Worm (Caenorhabditis elegans) whole organism, early embryonic: ENCODE data around the gene chhy-1.
A peak's percentile ranks its signal among the peaks of the same experiment; 100 is the strongest.

Experiments
- B0310.2 ChIP-seq: sonication (generic microtip); optimal IDR thresholded peaks from 2 replicates; lab custom pipeline; 2016; ENCODE audit warnings: mild to moderate bottlenecking, missing genetic modification characterization, missing compliant biosample characterization
- F13C5.2 ChIP-seq: sonication (generic microtip); optimal IDR thresholded peaks from 2 replicates; lab custom pipeline; 2017; ENCODE audit warnings: mild to moderate bottlenecking, missing genetic modification characterization, inconsistent platforms, missing compliant biosample characterization
- aly-1 ChIP-seq: sonication (generic microtip); optimal IDR thresholded peaks from 2 replicates; lab custom pipeline; 2016; ENCODE audit warnings: missing genetic modification characterization, missing compliant biosample characterization
- ama-1 ChIP-seq: fragments of 150-350 bp; optimal IDR thresholded peaks from 2 replicates; lab custom pipeline; 2014
- ceh-13 ChIP-seq: fragments of 200-800 bp; sonication (Bioruptor generic); optimal IDR thresholded peaks from 2 replicates; lab custom pipeline; 2018; ENCODE audit warnings: mild to moderate bottlenecking, missing genetic modification characterization, missing compliant biosample characterization
- ceh-36 ChIP-seq: sonication (generic microtip); optimal IDR thresholded peaks from 2 replicates; lab custom pipeline; 2016; ENCODE audit warnings: missing genetic modification characterization, inconsistent platforms, missing compliant biosample characterization
- ets-7 ChIP-seq: sonication (generic microtip); optimal IDR thresholded peaks from 2 replicates; lab custom pipeline; 2016; ENCODE audit warnings: missing genotype, missing genetic modification characterization, missing compliant biosample characterization
- flt-1 ChIP-seq: fragments of 200-800 bp; sonication (Bioruptor generic); IDR thresholded peaks from 2 replicates; pipeline ENCODE4 v1.3.6; 2022; ENCODE audit warnings: missing genetic modification characterization, missing compliant biosample characterization
- hmbx-1 ChIP-seq: sonication (generic microtip); optimal IDR thresholded peaks from 2 replicates; lab custom pipeline; 2016; ENCODE audit warnings: mild to moderate bottlenecking, missing genetic modification characterization, missing compliant biosample characterization
- hmg-4 ChIP-seq: fragments of 200-800 bp; sonication (Bioruptor generic); optimal IDR thresholded peaks from 2 replicates; lab custom pipeline; 2018; ENCODE audit warnings: mild to moderate bottlenecking, missing genetic modification characterization, missing compliant biosample characterization
- hnd-1 ChIP-seq: sonication (generic microtip); optimal IDR thresholded peaks from 2 replicates; lab custom pipeline; 2016; ENCODE audit warnings: missing genetic modification characterization, missing compliant biosample characterization
- pes-1 ChIP-seq: fragments of 200-800 bp; sonication (Bioruptor generic); IDR thresholded peaks from 2 replicates; pipeline ENCODE4 v1.3.6; 2022; ENCODE audit warnings: missing genetic modification reagents, missing genetic modification characterization, missing compliant biosample characterization
- scrt-1 ChIP-seq: fragments of 200-800 bp; sonication (Bioruptor generic); IDR thresholded peaks from 2 replicates; pipeline ENCODE4 v1.3.6; 2022; ENCODE audit warnings: missing genetic modification characterization, missing compliant biosample characterization
- sea-1 ChIP-seq: fragments of 200-800 bp; sonication (Bioruptor generic); conservative IDR thresholded peaks from 2 replicates; pipeline ENCODE4 v1.3.6; 2022; ENCODE audit warnings: missing genetic modification characterization, missing compliant biosample characterization
- tbx-11 ChIP-seq: fragments of 200-800 bp; sonication (Bioruptor generic); IDR thresholded peaks from 2 replicates; pipeline ENCODE4 v1.3.6; 2022; ENCODE audit warnings: missing genetic modification characterization, missing compliant biosample characterization
- tbx-37 ChIP-seq: fragments of 200-800 bp; sonication (Bioruptor generic); conservative IDR thresholded peaks from 2 replicates; pipeline ENCODE4 v1.3.6; 2022; ENCODE audit warnings: missing genetic modification reagents, missing genetic modification characterization, missing compliant biosample characterization
- tra-4 ChIP-seq: sonication (generic microtip); optimal IDR thresholded peaks from 2 replicates; lab custom pipeline; 2017; ENCODE audit warnings: missing genetic modification characterization, missing compliant biosample characterization

chhy-1 gene

DNA sequence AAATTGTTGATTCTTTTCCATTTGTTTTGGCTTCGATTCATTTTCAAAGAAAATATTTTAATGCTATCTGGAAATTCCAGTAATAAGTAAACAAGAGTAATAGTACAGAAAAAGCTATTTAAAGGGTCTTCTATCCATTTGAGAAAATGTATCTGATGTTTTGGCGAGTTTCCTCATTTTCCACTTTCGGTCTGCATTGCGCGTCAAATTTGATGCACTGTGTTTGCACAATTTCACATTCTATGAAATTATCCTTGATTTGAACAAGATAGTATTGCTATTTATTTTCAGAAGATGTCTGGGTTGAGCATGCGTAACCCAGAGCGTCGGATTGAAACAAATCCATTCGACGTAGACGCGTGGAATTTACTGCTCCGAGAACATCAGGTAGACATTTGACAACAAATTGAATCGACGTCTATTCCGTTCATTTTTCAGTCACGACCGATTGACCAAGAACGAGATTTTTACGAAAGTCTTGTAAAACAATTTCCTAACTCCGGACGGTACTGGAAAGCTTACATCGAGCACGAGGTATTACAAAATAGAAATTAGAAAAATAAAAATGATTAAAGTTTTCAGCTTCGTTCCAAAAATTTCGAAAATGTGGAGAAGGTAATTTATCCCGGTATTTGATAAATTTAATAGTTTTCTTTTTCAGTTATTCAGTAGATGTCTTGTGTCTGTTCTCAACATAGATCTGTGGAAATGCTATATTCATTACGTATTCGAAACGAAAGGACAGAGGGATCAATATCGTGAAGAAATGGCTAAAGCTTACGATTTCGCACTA, 13.7 kb downstream of the chhy-1 start, which contains the start of gene suf-1:
suf-1 (plus strand) TSS at position 280 of the 793 bp plus-strand sequence.
- TF ChIP-seq tbx-11 (GFP tag; lab: Robert Waterston, UW) (no peak), sea-1 (GFP tag; lab: Robert Waterston, UW) (no peak), hmg-4 (GFP tag; lab: Kevin White, UChicago) (no peak), ceh-13 (GFP tag; lab: Kevin White, UChicago) (no peak), pes-1 (GFP tag; lab: Robert Waterston, UW) (no peak), ama-1 (lab: Kevin White, UChicago) (peak; percentile 71)

DNA sequence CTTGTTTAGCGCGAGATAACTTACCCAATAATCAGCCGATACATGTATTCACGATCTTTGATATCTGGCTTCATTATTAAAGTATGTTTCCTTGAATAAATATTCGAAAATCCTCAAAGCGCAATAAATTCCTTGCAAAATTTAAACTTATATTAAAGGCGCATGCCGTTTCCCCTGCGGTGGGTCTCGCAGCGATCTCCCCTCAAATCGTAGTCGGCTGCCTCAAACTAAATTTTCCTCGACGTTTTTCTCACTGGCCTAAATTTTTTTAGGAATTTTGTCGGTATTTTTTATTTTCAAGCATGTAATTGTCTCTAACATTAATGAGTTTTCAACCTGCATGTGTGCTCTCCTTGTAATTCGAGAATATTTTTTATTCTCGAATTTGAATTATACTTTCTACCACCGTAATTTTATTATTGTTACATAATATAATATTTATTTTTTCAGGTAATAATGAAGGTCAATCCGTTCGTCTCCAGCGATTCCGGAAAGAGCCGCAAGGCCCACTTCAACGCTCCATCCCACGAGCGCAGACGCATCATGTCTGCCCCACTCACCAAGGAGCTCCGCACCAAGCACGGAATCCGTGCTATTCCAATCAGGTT, 15.0 kb downstream of the chhy-1 start, which contains the start of the genes cpf-1 and rpl-26:
cpf-1 (minus strand) TSS at position 104 of the 608 bp plus-strand sequence.
rpl-26 (plus strand) TSS at position 449 of the 608 bp plus-strand sequence.
- TF ChIP-seq B0310.2 (tag; lab: Kevin White, UChicago) (no peak), ama-1 (lab: Kevin White, UChicago) (no peak), aly-1 (tag; lab: Kevin White, UChicago) (no peak), scrt-1 (GFP tag; lab: Robert Waterston, UW) (no peak), F13C5.2 (no peak), flt-1 (GFP tag; lab: Robert Waterston, UW) (no peak)

DNA sequence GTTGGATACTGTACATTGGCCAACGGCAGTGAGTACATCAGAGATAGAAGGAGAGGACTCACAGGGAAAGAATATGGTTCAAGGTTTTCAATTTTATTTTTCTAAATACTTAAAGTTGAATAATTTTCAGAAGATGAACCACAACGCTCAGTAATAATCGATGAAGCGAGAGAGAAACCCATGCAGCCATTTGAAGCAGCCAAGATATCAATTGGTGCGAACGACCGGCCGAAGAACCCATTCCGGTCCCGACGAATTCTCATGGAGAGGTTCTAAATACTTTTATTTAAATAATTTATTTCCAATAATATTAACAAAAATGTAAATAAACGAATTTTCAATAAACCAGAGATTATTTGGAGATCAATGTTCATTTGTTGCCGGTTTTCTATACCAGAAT, 17.3 kb downstream of the chhy-1 start, which contains the start of gene pigg-1:
pigg-1 (minus strand) TSS at position 101 of the 400 bp plus-strand sequence.
- TF ChIP-seq flt-1 (GFP tag; lab: Robert Waterston, UW) = no peak
- TF ChIP-seq ama-1 (lab: Kevin White, UChicago) = no peak
- no peak for TF ChIP-seq aly-1 (tag; lab: Kevin White, UChicago)
- no peak for TF ChIP-seq B0310.2 (tag; lab: Kevin White, UChicago)
- no peak for TF ChIP-seq pes-1 (GFP tag; lab: Robert Waterston, UW)
- no peak for TF ChIP-seq ceh-13 (GFP tag; lab: Kevin White, UChicago)
- no peak for TF ChIP-seq hmbx-1 (tag; lab: Kevin White, UChicago)
- no peak for TF ChIP-seq ceh-36 (tag; lab: Kevin White, UChicago)
- no peak for TF ChIP-seq tra-4 (tag; lab: Kevin White, UChicago)
- no peak for TF ChIP-seq sea-1 (GFP tag; lab: Robert Waterston, UW)
- TF ChIP-seq ets-7 (tag; lab: Kevin White, UChicago) = no peak
- TF ChIP-seq hnd-1 (tag; lab: Kevin White, UChicago) = no peak
- no peak for TF ChIP-seq F13C5.2
- TF ChIP-seq tbx-11 (GFP tag; lab: Robert Waterston, UW) = no peak
- TF ChIP-seq hmg-4 (GFP tag; lab: Kevin White, UChicago) = no peak
- no peak for TF ChIP-seq tbx-37 (GFP tag; lab: Robert Waterston, UW)

DNA sequence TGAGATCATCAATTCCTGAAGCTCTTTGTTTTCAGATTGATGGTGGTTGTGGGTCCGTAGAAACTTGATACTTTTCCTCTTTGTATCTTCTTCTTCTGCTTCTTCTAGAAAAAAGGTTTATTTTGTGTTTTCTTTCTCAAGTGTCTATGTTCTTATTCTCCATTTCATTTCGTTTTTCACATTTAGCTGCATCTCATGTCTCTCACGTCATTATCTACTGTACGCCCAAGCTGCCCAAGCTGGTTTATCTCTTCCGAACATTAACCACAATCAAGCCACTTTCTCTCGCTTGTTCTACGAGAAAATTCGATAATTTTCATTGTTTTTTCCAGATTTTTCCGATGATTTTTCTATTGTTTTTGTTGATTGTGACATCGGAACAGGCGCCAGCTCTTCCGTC, 18.2 kb downstream of the chhy-1 start, which contains the start of gene F28C6.5:
F28C6.5 (plus strand) TSS at position 301 of the 400 bp plus-strand sequence.
- TF ChIP-seq pes-1 (GFP tag; lab: Robert Waterston, UW) (no peak), flt-1 (GFP tag; lab: Robert Waterston, UW) (no peak), F13C5.2 (no peak), tra-4 (tag; lab: Kevin White, UChicago) (no peak)

DNA sequence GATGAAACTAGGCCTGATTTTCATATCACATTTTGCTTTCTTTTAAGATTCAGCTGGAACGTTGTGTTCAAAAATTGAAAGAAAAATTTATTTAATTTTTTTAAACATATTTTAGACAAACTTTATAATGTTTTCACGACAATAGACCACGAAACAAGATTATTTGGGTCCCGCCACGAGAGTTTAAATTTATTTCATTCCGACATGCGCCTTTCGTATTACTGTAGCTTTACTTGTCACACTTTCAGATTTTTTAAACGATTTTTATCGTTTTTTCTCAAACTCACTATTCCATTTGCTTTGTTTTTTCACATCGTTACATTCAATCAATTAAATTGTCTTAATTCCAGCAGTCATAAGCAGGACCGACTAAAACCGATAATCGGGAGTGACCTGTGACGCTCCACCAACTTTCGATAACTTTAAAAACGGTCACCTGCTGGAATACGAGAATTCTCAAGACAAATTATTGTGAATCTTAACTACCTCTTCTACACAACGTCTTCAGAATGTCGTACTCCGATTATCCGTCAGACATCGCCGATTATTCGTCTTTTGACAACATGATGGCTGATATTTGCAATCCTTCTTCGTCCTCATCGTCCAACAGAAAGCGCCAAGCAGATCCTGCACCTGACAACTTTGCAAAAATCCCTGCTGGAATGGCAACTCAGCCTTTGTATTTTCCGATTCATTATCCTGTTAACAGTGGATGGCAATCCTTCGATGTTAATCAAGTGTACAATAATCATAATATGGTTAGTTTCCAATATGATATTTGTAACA, 23.4 kb downstream of the chhy-1 start, which contains the start of gene aptf-3:
aptf-3 (plus strand) TSS at position 351 of the 786 bp plus-strand sequence.
- TF ChIP-seq tra-4 (tag; lab: Kevin White, UChicago) (no peak), tbx-37 (GFP tag; lab: Robert Waterston, UW) (no peak), ama-1 (lab: Kevin White, UChicago) (no peak), tbx-11 (GFP tag; lab: Robert Waterston, UW) (no peak), hmg-4 (GFP tag; lab: Kevin White, UChicago) (no peak), aly-1 (tag; lab: Kevin White, UChicago) (no peak), ceh-13 (GFP tag; lab: Kevin White, UChicago) (no peak), ets-7 (tag; lab: Kevin White, UChicago) (no peak), hmbx-1 (tag; lab: Kevin White, UChicago) (no peak), sea-1 (GFP tag; lab: Robert Waterston, UW) (no peak), hnd-1 (tag; lab: Kevin White, UChicago) (no peak)

DNA sequence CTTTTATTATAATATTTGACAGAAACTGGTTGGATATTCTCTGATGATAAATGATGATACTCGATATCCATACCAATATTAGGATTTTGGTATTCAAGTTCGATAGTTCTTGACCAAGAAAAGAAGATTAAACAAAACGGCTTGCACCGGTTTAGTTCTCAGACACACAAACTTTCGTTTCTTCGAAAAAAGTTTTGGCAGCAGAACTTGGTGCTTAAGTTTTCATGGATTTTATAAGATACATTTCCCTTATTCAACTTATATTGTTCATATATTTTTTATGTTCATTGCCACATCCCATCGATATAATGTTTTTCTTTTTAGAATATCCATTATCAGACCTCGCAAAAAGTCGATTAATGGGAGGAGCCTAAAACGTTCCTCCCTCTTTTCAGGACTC, 26.7 kb downstream of the chhy-1 start, which contains the start of gene aptf-4:
aptf-4 (plus strand) TSS at position 301 of the 400 bp plus-strand sequence.
- no peak for TF ChIP-seq hmg-4 (GFP tag; lab: Kevin White, UChicago)
- no peak for TF ChIP-seq ets-7 (tag; lab: Kevin White, UChicago)
- TF ChIP-seq sea-1 (GFP tag; lab: Robert Waterston, UW) = no peak
- TF ChIP-seq hnd-1 (tag; lab: Kevin White, UChicago) = no peak
- no peak for TF ChIP-seq scrt-1 (GFP tag; lab: Robert Waterston, UW)
- no peak for TF ChIP-seq ceh-13 (GFP tag; lab: Kevin White, UChicago)
- no peak for TF ChIP-seq tbx-11 (GFP tag; lab: Robert Waterston, UW)
- no peak for TF ChIP-seq flt-1 (GFP tag; lab: Robert Waterston, UW)
- no peak for TF ChIP-seq pes-1 (GFP tag; lab: Robert Waterston, UW)
- TF ChIP-seq tra-4 (tag; lab: Kevin White, UChicago) = no peak
- TF ChIP-seq ceh-36 (tag; lab: Kevin White, UChicago) = no peak
- TF ChIP-seq ama-1 (lab: Kevin White, UChicago) = no peak
